Worm (Caenorhabditis elegans) whole organism, L4 larva: ENCODE data around the gene str-106.

Source experiments
- D1046.2 ChIP-seq: fragments of 200-800 bp; sonication (Bioruptor generic); IDR thresholded peaks from 2 replicates; pipeline ENCODE4 v1.3.6; 2022; ENCODE audit warnings: missing genetic modification characterization, missing compliant biosample characterization
- F10B5.3 ChIP-seq: sonication (generic microtip); optimal IDR thresholded peaks from 2 replicates; lab custom pipeline; 2016; ENCODE audit warnings: mild to moderate bottlenecking, missing genetic modification characterization, missing compliant biosample characterization
- F49E8.2 ChIP-seq: sonication (generic microtip); optimal IDR thresholded peaks from 2 replicates; lab custom pipeline; 2016; ENCODE audit warnings: missing compliant biosample characterization, mild to moderate bottlenecking, missing genetic modification characterization, borderline replicate concordance
- T26A8.4 ChIP-seq: fragments of 200-800 bp; sonication (Bioruptor generic); IDR thresholded peaks from 2 replicates; pipeline ENCODE4 v1.3.6; 2022; ENCODE audit warnings: missing genetic modification characterization, missing compliant biosample characterization
- Y48G9A.11 ChIP-seq: fragments of 200-800 bp; sonication (Bioruptor generic); IDR thresholded peaks from 2 replicates; pipeline ENCODE4 v1.3.6; 2022; ENCODE audit warnings: missing genetic modification reagents, missing genetic modification characterization, missing compliant biosample characterization
- ZK337.2 ChIP-seq: fragments of 200-800 bp; sonication (Bioruptor generic); IDR thresholded peaks from 2 replicates; pipeline ENCODE4 v1.3.6; 2022; ENCODE audit warnings: missing genetic modification reagents, missing genetic modification characterization, missing compliant biosample characterization
- aly-2 ChIP-seq: sonication (generic microtip); optimal IDR thresholded peaks from 2 replicates; lab custom pipeline; 2018; ENCODE audit warnings: missing biosample characterization, missing genetic modification characterization
- arid-1 ChIP-seq: fragments of 200-800 bp; sonication (Bioruptor generic); conservative IDR thresholded peaks from 2 replicates; pipeline ENCODE4 v1.3.6; 2022; ENCODE audit warnings: missing genetic modification reagents, missing genetic modification characterization, missing compliant biosample characterization
- ceh-28 ChIP-seq: fragments of 150-350 bp; optimal IDR thresholded peaks from 2 replicates; lab custom pipeline; 2014; ENCODE audit warnings: missing biosample characterization, missing genetic modification reagents, missing genetic modification characterization
- ceh-82 ChIP-seq: sonication (generic microtip); optimal IDR thresholded peaks from 2 replicates; lab custom pipeline; 2017; ENCODE audit warnings: missing biosample characterization, missing genetic modification characterization
- cey-2 ChIP-seq: sonication (generic microtip); optimal IDR thresholded peaks from 3 replicates; lab custom pipeline; 2017; ENCODE audit warnings: missing genetic modification characterization, mild to moderate bottlenecking, missing compliant biosample characterization, antibody characterized with exemption, borderline replicate concordance; ENCODE audit not compliant: insufficient read depth
- daf-12 ChIP-seq: fragments of 150-350 bp; optimal IDR thresholded peaks from 2 replicates; lab custom pipeline; 2014; ENCODE audit warnings: missing biosample characterization, missing genetic modification reagents, missing genetic modification characterization
- daf-16 ChIP-seq, 3 experiments: sonication (generic microtip); optimal IDR thresholded peaks; 2 replicates each; lab custom pipeline; 2016 to 2017; ENCODE audit warnings: missing genetic modification characterization in 3 of 3, missing genetic modification reagents in 3 of 3, mild to moderate bottlenecking in 2 of 3, missing compliant biosample characterization in 2 of 3, missing biosample characterization in 1 of 3, moderate library complexity in 1 of 3
- daf-8 ChIP-seq: fragments of 200-800 bp; sonication (Bioruptor generic); IDR thresholded peaks from 2 replicates; pipeline ENCODE4 v1.3.6; 2022; ENCODE audit warnings: missing genetic modification characterization, missing compliant biosample characterization
- dmd-9 ChIP-seq: fragments of 200-800 bp; sonication (Bioruptor generic); IDR thresholded peaks from 2 replicates; pipeline ENCODE4 v1.3.6; 2022; ENCODE audit warnings: missing genetic modification reagents, missing genetic modification characterization, missing compliant biosample characterization
- hif-1 ChIP-seq, 2 experiments: sonication (generic microtip); optimal IDR thresholded peaks; 2 replicates each; lab custom pipeline; 2016 to 2017; ENCODE audit warnings: missing compliant biosample characterization in 2 of 2, missing genetic modification characterization in 2 of 2, missing genetic modification reagents in 2 of 2, missing genotype in 2 of 2, mild to moderate bottlenecking in 1 of 2
- lin-13 ChIP-seq: fragments of 150-350 bp; optimal IDR thresholded peaks from 2 replicates; lab custom pipeline; 2014; ENCODE audit warnings: missing biosample characterization, missing genetic modification reagents, missing genetic modification characterization
- lin-15B ChIP-seq: fragments of 150-350 bp; sonication (generic microtip); optimal IDR thresholded peaks from 3 replicates; lab custom pipeline; 2014; ENCODE audit warnings: missing biosample characterization, missing genetic modification characterization
- lin-38 ChIP-seq: fragments of 200-800 bp; sonication (Bioruptor generic); IDR thresholded peaks from 2 replicates; pipeline ENCODE4 v1.3.6; 2022; ENCODE audit warnings: missing genetic modification reagents, missing genetic modification characterization, missing compliant biosample characterization
- lir-3 ChIP-seq: sonication (generic microtip); optimal IDR thresholded peaks from 2 replicates; lab custom pipeline; 2016; ENCODE audit warnings: mild to moderate bottlenecking, missing genetic modification characterization, missing compliant biosample characterization
- lsy-2 ChIP-seq, 2 experiments: fragments of 150-350 bp in 1 of 2; sonication (generic microtip) in 1 of 2; optimal IDR thresholded peaks; 2 replicates each; lab custom pipeline; 2014 to 2017; ENCODE audit warnings: missing biosample characterization in 2 of 2, missing genetic modification characterization in 2 of 2
- mdl-1 ChIP-seq, 2 experiments: fragments of 150-350 bp in 1 of 2; sonication (generic microtip) in 1 of 2; optimal IDR thresholded peaks; 2 replicates each; lab custom pipeline; 2014 to 2017; ENCODE audit warnings: missing biosample characterization in 2 of 2, missing genetic modification characterization in 2 of 2
- mdt-29 ChIP-seq: fragments of 200-800 bp; sonication (Bioruptor generic); IDR thresholded peaks from 2 replicates; pipeline ENCODE4 v1.3.6; 2022; ENCODE audit warnings: missing genetic modification reagents, missing genetic modification characterization, missing compliant biosample characterization
- nhr-102 ChIP-seq: sonication (generic microtip); optimal IDR thresholded peaks from 2 replicates; lab custom pipeline; 2016; ENCODE audit warnings: mild to moderate bottlenecking, missing genetic modification characterization, moderate library complexity, missing compliant biosample characterization
- nhr-11 ChIP-seq: fragments of 150-350 bp; optimal IDR thresholded peaks from 2 replicates; lab custom pipeline; 2014; ENCODE audit warnings: missing biosample characterization, missing genetic modification characterization
- nhr-25 ChIP-seq: sonication (generic microtip); optimal IDR thresholded peaks from 2 replicates; lab custom pipeline; 2017; ENCODE audit warnings: missing genetic modification characterization, mild to moderate bottlenecking, missing compliant biosample characterization, antibody characterized with exemption, moderate library complexity, borderline replicate concordance; ENCODE audit not compliant: insufficient read depth
- nhr-28 ChIP-seq: fragments of 150-350 bp; optimal IDR thresholded peaks from 2 replicates; lab custom pipeline; 2014; ENCODE audit warnings: missing biosample characterization, missing genetic modification characterization
- nhr-41 ChIP-seq: fragments of 200-800 bp; sonication (Bioruptor generic); IDR thresholded peaks from 2 replicates; pipeline ENCODE4 v1.3.6; 2022; ENCODE audit warnings: missing genetic modification reagents, missing genetic modification characterization, missing compliant biosample characterization
- nhr-42 ChIP-seq: fragments of 200-800 bp; sonication (Bioruptor generic); IDR thresholded peaks from 2 replicates; pipeline ENCODE4 v1.3.6; 2022; ENCODE audit warnings: missing genetic modification characterization, missing compliant biosample characterization
- nhr-48 ChIP-seq: sonication (generic microtip); optimal IDR thresholded peaks from 2 replicates; lab custom pipeline; 2016; ENCODE audit warnings: mild to moderate bottlenecking, missing genetic modification characterization, missing compliant biosample characterization
- nhr-77 ChIP-seq: fragments of 150-350 bp; optimal IDR thresholded peaks from 2 replicates; lab custom pipeline; 2014; ENCODE audit warnings: missing biosample characterization, missing genetic modification characterization
- pqm-1 ChIP-seq: sonication (generic microtip); optimal IDR thresholded peaks from 2 replicates; lab custom pipeline; 2017; ENCODE audit warnings: missing biosample characterization, missing genetic modification characterization
- sdz-12 ChIP-seq: fragments of 200-800 bp; sonication (Bioruptor generic); optimal IDR thresholded peaks from 2 replicates; lab custom pipeline; 2018; ENCODE audit warnings: mild to moderate bottlenecking, missing genetic modification characterization, missing compliant biosample characterization
- set-16 ChIP-seq: fragments of 200-800 bp; sonication (Bioruptor generic); IDR thresholded peaks from 2 replicates; pipeline ENCODE4 v1.3.6; 2022; ENCODE audit warnings: missing genetic modification reagents, missing genetic modification characterization, missing compliant biosample characterization
- skn-1 ChIP-seq: fragments of 150-350 bp; optimal IDR thresholded peaks from 2 replicates; lab custom pipeline; 2014; ENCODE audit warnings: missing biosample characterization, missing genetic modification characterization
- snpc-1.2 ChIP-seq: fragments of 200-800 bp; sonication (Bioruptor generic); IDR thresholded peaks from 2 replicates; pipeline ENCODE4 v1.3.6; 2022; ENCODE audit warnings: missing genetic modification reagents, missing genetic modification characterization, missing compliant biosample characterization
- snpc-4 ChIP-seq: fragments of 150-350 bp; optimal IDR thresholded peaks from 2 replicates; lab custom pipeline; 2014; ENCODE audit warnings: missing biosample characterization, missing genetic modification characterization
- tra-1 ChIP-seq: fragments of 200-800 bp; sonication (Bioruptor generic); IDR thresholded peaks from 2 replicates; pipeline ENCODE4 v1.3.6; 2022; ENCODE audit warnings: missing genetic modification reagents, missing genetic modification characterization, missing compliant biosample characterization
- unc-62 ChIP-seq, 3 experiments: fragments of 150-350 bp in 1 of 3; sonication (generic microtip); optimal IDR thresholded peaks in 2 of 3; peaks in 1 of 3; 1 replicate in 1 of 3; 2 replicates in 2 of 3; lab custom pipeline; 2014 to 2017; ENCODE audit warnings: missing biosample characterization in 3 of 3, missing genetic modification characterization in 3 of 3, missing genetic modification reagents in 3 of 3, missing genotype in 1 of 3
- zfp-3 ChIP-seq: fragments of 200-800 bp; sonication (Bioruptor generic); conservative IDR thresholded peaks from 2 replicates; pipeline ENCODE4 v1.3.6; 2022; ENCODE audit warnings: missing genetic modification reagents, missing genetic modification characterization, missing compliant biosample characterization
- zip-11 ChIP-seq: fragments of 200-800 bp; sonication (Bioruptor generic); IDR thresholded peaks from 2 replicates; pipeline ENCODE4 v1.3.6; 2022; ENCODE audit warnings: missing genetic modification characterization, missing compliant biosample characterization
- zip-2 ChIP-seq: fragments of 150-350 bp; optimal IDR thresholded peaks from 2 replicates; lab custom pipeline; 2014; ENCODE audit warnings: missing biosample characterization, missing genetic modification characterization

The str-106 gene

ce11 chrV:16225524-16226116, 45.2 kb downstream of the str-106 start (continued):
- TF ChIP-seq F10B5.3 (tag; lab: Kevin White, UChicago) (no peak), nhr-48 (peak; percentile 35), aly-2 (no peak), arid-1 (GFP tag; lab: Robert Waterston, UW) (no peak), cey-2 (tag; lab: Kevin White, UChicago) (no peak), mdl-1 (tag; optimal IDR thresholded peaks at IDR 0.05; lab: Kevin White, UChicago) (no peak), daf-16 (GFP tag; optimal IDR thresholded peaks at IDR 0.05; lab: Kevin White, UChicago) (peak in 1 of 2 experiments; percentile 31), daf-16 (tag; optimal IDR thresholded peaks at IDR 0.05; lab: Kevin White, UChicago) (no peak), nhr-25 (tag; lab: Kevin White, UChicago) (no peak), snpc-1.2 (GFP tag; lab: Robert Waterston, UW) (peak; percentile 65), D1046.2 (GFP tag; lab: Robert Waterston, UW) (no peak)

- no peak for TF ChIP-seq nhr-42
- no peak for TF ChIP-seq nhr-41 (GFP tag; lab: Robert Waterston, UW)
- TF ChIP-seq ZK337.2 (GFP tag; lab: Robert Waterston, UW) = no peak
- TF ChIP-seq sdz-12 (GFP tag; lab: Kevin White, UChicago) = no peak
- TF ChIP-seq Y48G9A.11 (GFP tag; lab: Robert Waterston, UW) = no peak
- no peak for TF ChIP-seq pqm-1 (tag; lab: Kevin White, UChicago)
- TF ChIP-seq ceh-82 (tag; lab: Kevin White, UChicago) = no peak
- TF ChIP-seq zip-2 (tag; lab: Kevin White, UChicago) = no peak
- TF ChIP-seq mdt-29 (GFP tag; lab: Robert Waterston, UW) = no peak
- no peak for TF ChIP-seq F10B5.3 (tag; lab: Kevin White, UChicago)
- no peak for TF ChIP-seq daf-12 (tag; lab: Kevin White, UChicago)
- no peak for TF ChIP-seq hif-1 (tag; optimal IDR thresholded peaks at IDR 0.05; lab: Kevin White, UChicago)
- no peak for TF ChIP-seq skn-1 (tag; lab: Kevin White, UChicago)
- TF ChIP-seq nhr-28 (tag; lab: Kevin White, UChicago) = no peak
- no peak for TF ChIP-seq T26A8.4 (GFP tag; lab: Robert Waterston, UW)
- TF ChIP-seq tra-1 (GFP tag; lab: Robert Waterston, UW) = no peak
- no peak for TF ChIP-seq daf-8 (GFP tag; lab: Robert Waterston, UW)
- TF ChIP-seq unc-62 (GFP tag; optimal IDR thresholded peaks at IDR 0.05 in 1 of 2; lab: Kevin White, UChicago) = no peak
- TF ChIP-seq unc-62 (tag; optimal IDR thresholded peaks at IDR 0.05; lab: Kevin White, UChicago) = no peak
- TF ChIP-seq lin-38 = no peak
- no peak for TF ChIP-seq lin-13
- TF ChIP-seq, all 104 proteins: peak for 0
Measured at ce11 chrV:16226581-16226980, 46.1 kb downstream of the str-106 start, which contains the start of gene F11A5.13. TSS of gene F11A5.13 (minus strand) at chrV:16226681.

DNA sequence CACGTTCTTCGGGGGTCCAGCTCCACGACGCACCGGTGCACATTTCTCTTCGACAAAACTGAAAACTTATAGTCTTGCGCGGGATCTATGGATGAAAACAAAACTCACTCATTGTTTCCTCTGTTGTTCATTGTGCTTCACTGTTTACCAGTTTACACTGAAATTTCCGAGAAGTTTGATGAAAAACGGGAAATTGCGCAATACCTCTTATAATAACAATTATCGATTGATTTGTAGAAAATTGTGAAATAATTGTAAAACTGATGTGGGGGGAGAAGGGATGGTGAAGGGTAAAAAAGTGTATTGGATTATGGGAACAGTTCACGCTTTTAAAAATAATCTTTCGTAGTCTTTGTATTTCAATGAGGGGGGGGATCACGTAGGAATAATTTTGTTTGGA, 49.0 kb downstream of the str-106 start:
- peak in 1 of 2 experiments; percentile 97 for TF ChIP-seq unc-62 (GFP tag; optimal IDR thresholded peaks at IDR 0.05 in 1 of 2; lab: Kevin White, UChicago)
- no peak for TF ChIP-seq unc-62 (tag; optimal IDR thresholded peaks at IDR 0.05; lab: Kevin White, UChicago)
- TF ChIP-seq F49E8.2 (tag; lab: Kevin White, UChicago) = no peak

ce11 chrV:16229896-16230295, 49.4 kb downstream of the str-106 start, which contains the start of the genes F21H7.2 and F21H7.12:
TSS of gene F21H7.2 (minus strand) at chrV:16229996.
TSS of gene F21H7.12 (plus strand) at chrV:16230165.
- TF ChIP-seq zfp-3 = no peak
- no peak for TF ChIP-seq nhr-11 (tag; lab: Kevin White, UChicago)
- TF ChIP-seq snpc-4 (tag; lab: Kevin White, UChicago) = no peak
- no peak for TF ChIP-seq T26A8.4 (GFP tag; lab: Robert Waterston, UW)
- no peak for TF ChIP-seq nhr-77 (tag; lab: Kevin White, UChicago)
- TF ChIP-seq lir-3 = no peak
- no peak for TF ChIP-seq lin-15B (tag; lab: Kevin White, UChicago)
- no peak for TF ChIP-seq dmd-9
- no peak for TF ChIP-seq zip-2 (tag; lab: Kevin White, UChicago)
- TF ChIP-seq pqm-1 (tag; lab: Kevin White, UChicago) = no peak
- no peak for TF ChIP-seq set-16 (GFP tag; lab: Robert Waterston, UW)
- no peak for TF ChIP-seq lsy-2 (tag; optimal IDR thresholded peaks at IDR 0.05; lab: Kevin White, UChicago)
- TF ChIP-seq nhr-48 = no peak
- no peak for TF ChIP-seq daf-16 (GFP tag; optimal IDR thresholded peaks at IDR 0.05; lab: Kevin White, UChicago)
- no peak for TF ChIP-seq daf-16 (tag; optimal IDR thresholded peaks at IDR 0.05; lab: Kevin White, UChicago)
- no peak for TF ChIP-seq daf-12 (tag; lab: Kevin White, UChicago)
- TF ChIP-seq daf-8 (GFP tag; lab: Robert Waterston, UW) = no peak
- TF ChIP-seq hif-1 (tag; optimal IDR thresholded peaks at IDR 0.05; lab: Kevin White, UChicago) = no peak
- TF ChIP-seq zip-11 (GFP tag; lab: Robert Waterston, UW) = no peak
- no peak for TF ChIP-seq ceh-28
- TF ChIP-seq nhr-102 (tag; lab: Kevin White, UChicago) = no peak
